Worm (Caenorhabditis elegans) whole organism, L4/young adult: ENCODE measurements around the gene F09C6.15.
"Not testable (repeated sequence)": the region's sequence is repeated elsewhere in the genome, so short reads cannot be mapped to it uniquely, and the experiment has no call there.

Experiments used
- W03F9.2 ChIP-seq: fragments of 150-350 bp; optimal IDR thresholded peaks from 2 replicates; lab custom pipeline; 2014; ENCODE audit warnings: missing biosample characterization, missing genetic modification characterization
- dao-5 ChIP-seq: sonication (generic microtip); optimal IDR thresholded peaks from 2 replicates; lab custom pipeline; 2016; ENCODE audit warnings: missing genotype, missing genetic modification characterization, moderate library complexity, missing compliant biosample characterization
- him-1 ChIP-seq: sonication (generic microtip); optimal IDR thresholded peaks from 2 replicates; lab custom pipeline; 2016; ENCODE audit warnings: missing genotype, missing genetic modification reagents, missing genetic modification characterization, missing compliant biosample characterization

F09C6.15 gene

ce11 chrV:16938731-16939130 is 45.2 kb downstream of the F09C6.15 start, which contains the start of gene fbxa-148:
fbxa-148 (plus strand) TSS chrV:16939031.
- not testable (repeated sequence) for TF ChIP-seq dao-5, him-1, W03F9.2 (tag; lab: Kevin White, UChicago)
